Fruit fly (Drosophila melanogaster) whole organism, embryonic: ENCODE measurements around the gene CG12290.

Experiments
- C15 ChIP-seq: fragments of 200-800 bp; sonication (Bioruptor generic); IDR thresholded peaks from 3 replicates; pipeline ENCODE4 v1.3.6; 2022; ENCODE audit warnings: missing biosample characterization, missing genetic modification characterization
- CG12219 ChIP-seq: fragments of 200-800 bp; sonication (Bioruptor generic); optimal IDR thresholded peaks from 3 replicates; lab custom pipeline; 2018; ENCODE audit warnings: missing biosample characterization, mild to moderate bottlenecking, missing genetic modification characterization
- CG12769 ChIP-seq: fragments of 200-800 bp; sonication (Bioruptor generic); optimal IDR thresholded peaks from 2 replicates; lab custom pipeline; 2019; ENCODE audit warnings: missing biosample characterization, mild to moderate bottlenecking, missing genetic modification characterization, moderate library complexity
- CG15479 ChIP-seq: fragments of 200-800 bp; sonication (Bioruptor generic); optimal IDR thresholded peaks from 3 replicates; lab custom pipeline; 2019; ENCODE audit warnings: missing biosample characterization, mild to moderate bottlenecking, missing genetic modification characterization, moderate library complexity
- CG16815 ChIP-seq: fragments of 200-800 bp; sonication (Bioruptor generic); optimal IDR thresholded peaks from 3 replicates; lab custom pipeline; 2017; ENCODE audit warnings: missing biosample characterization, mild to moderate bottlenecking, missing genetic modification characterization
- CG17912 ChIP-seq: fragments of 200-800 bp; sonication (Bioruptor generic); optimal IDR thresholded peaks from 2 replicates; lab custom pipeline; 2018; ENCODE audit warnings: missing biosample characterization, mild to moderate bottlenecking, missing genetic modification characterization
- CG18764 ChIP-seq: fragments of 200-800 bp; sonication (Bioruptor generic); optimal IDR thresholded peaks from 3 replicates; lab custom pipeline; 2016; ENCODE audit warnings: missing biosample characterization, missing genetic modification characterization
- CG2116 ChIP-seq: fragments of 200-800 bp; sonication (Bioruptor generic); optimal IDR thresholded peaks from 3 replicates; lab custom pipeline; 2018; ENCODE audit warnings: missing biosample characterization, mild to moderate bottlenecking, missing genetic modification characterization
- CG2199 ChIP-seq: fragments of 200-800 bp; sonication (Bioruptor generic); IDR thresholded peaks from 3 replicates; pipeline ENCODE4 v1.3.6; 2022; ENCODE audit warnings: missing biosample characterization, missing genetic modification characterization
- CG3065 ChIP-seq: fragments of 200-800 bp; sonication (Bioruptor generic); optimal IDR thresholded peaks from 2 replicates; lab custom pipeline; 2016; ENCODE audit warnings: missing biosample characterization, missing genetic modification characterization
- CG33213 ChIP-seq: fragments of 200-800 bp; sonication (Bioruptor generic); optimal IDR thresholded peaks from 3 replicates; lab custom pipeline; 2016; ENCODE audit warnings: missing biosample characterization, missing genetic modification characterization
- CG34376 ChIP-seq: fragments of 200-800 bp; sonication (Bioruptor generic); optimal IDR thresholded peaks from 2 replicates; lab custom pipeline; 2018; ENCODE audit warnings: missing biosample characterization, mild to moderate bottlenecking, missing genetic modification characterization
- CG34422 ChIP-seq: fragments of 200-800 bp; sonication (Bioruptor generic); IDR thresholded peaks from 3 replicates; pipeline ENCODE4 v1.3.6; 2022; ENCODE audit warnings: missing biosample characterization, missing genetic modification characterization
- CG6175 ChIP-seq: fragments of 200-800 bp; sonication (Bioruptor generic); IDR thresholded peaks from 3 replicates; pipeline ENCODE4 v1.3.6; 2022; ENCODE audit warnings: missing biosample characterization, missing genetic modification characterization
- CG6272 ChIP-seq: fragments of 200-800 bp; sonication (Bioruptor generic); IDR thresholded peaks from 2 replicates; pipeline ENCODE4 v1.3.6; 2022; ENCODE audit warnings: missing biosample characterization, missing genetic modification characterization
- CG6765 ChIP-seq: fragments of 200-800 bp; sonication (Bioruptor generic); optimal IDR thresholded peaks from 3 replicates; lab custom pipeline; 2017; ENCODE audit warnings: missing biosample characterization, mild to moderate bottlenecking, missing genetic modification characterization
- CG7839 ChIP-seq: fragments of 200-800 bp; sonication (Bioruptor generic); optimal IDR thresholded peaks from 3 replicates; lab custom pipeline; 2018; ENCODE audit warnings: missing biosample characterization, mild to moderate bottlenecking, missing genetic modification characterization, moderate library complexity
- CG8089 ChIP-seq: fragments of 200-800 bp; sonication (Bioruptor generic); optimal IDR thresholded peaks from 3 replicates; lab custom pipeline; 2016; ENCODE audit warnings: missing biosample characterization, missing genetic modification characterization
- Chrac-16 ChIP-seq: fragments of 200-800 bp; sonication (Bioruptor generic); optimal IDR thresholded peaks from 3 replicates; lab custom pipeline; 2016; ENCODE audit warnings: missing biosample characterization, missing genetic modification characterization
- Dad ChIP-seq: fragments of 200-800 bp; sonication (Bioruptor generic); optimal IDR thresholded peaks from 3 replicates; lab custom pipeline; 2016; ENCODE audit warnings: missing biosample characterization, missing genetic modification characterization
- Ets97D ChIP-seq: fragments of 200-800 bp; sonication (Bioruptor generic); optimal IDR thresholded peaks from 3 replicates; lab custom pipeline; 2016; ENCODE audit warnings: missing biosample characterization, missing genetic modification characterization
- Fer3 ChIP-seq: fragments of 200-800 bp; sonication (Bioruptor generic); optimal IDR thresholded peaks from 2 replicates; lab custom pipeline; 2018; ENCODE audit warnings: missing biosample characterization, mild to moderate bottlenecking, missing genetic modification characterization, moderate library complexity
- MBD-R2 ChIP-seq: fragments of 200-800 bp; sonication (Bioruptor generic); IDR thresholded peaks from 2 replicates; pipeline ENCODE4 v1.3.6; 2022; ENCODE audit warnings: missing biosample characterization, missing genetic modification characterization
- NC2β ChIP-seq: fragments of 200-800 bp; sonication (Bioruptor generic); optimal IDR thresholded peaks from 2 replicates; lab custom pipeline; 2016; ENCODE audit warnings: missing biosample characterization, missing genetic modification characterization
- Nf-YA ChIP-seq: fragments of 200-800 bp; sonication (Bioruptor generic); IDR thresholded peaks from 2 replicates; pipeline ENCODE4 v1.3.6; 2022; ENCODE audit warnings: missing biosample characterization, missing genetic modification characterization
- Pdp1 ChIP-seq, 2 experiments: fragments of 200-800 bp; sonication (Bioruptor generic); optimal IDR thresholded peaks; 3 replicates each; lab custom pipeline; 2016; ENCODE audit warnings: missing biosample characterization in 2 of 2, missing genetic modification characterization in 2 of 2, mild to moderate bottlenecking in 1 of 2, moderate library complexity in 1 of 2
- Rfx ChIP-seq: fragments of 200-800 bp; sonication (Bioruptor generic); IDR thresholded peaks from 2 replicates; pipeline ENCODE4 v1.3.6; 2022; ENCODE audit warnings: missing biosample characterization, missing genetic modification characterization
- Side ChIP-seq: fragments of 200-800 bp; sonication (Bioruptor generic); optimal IDR thresholded peaks from 2 replicates; lab custom pipeline; 2016; ENCODE audit warnings: missing biosample characterization, missing genetic modification characterization
- Sox100B ChIP-seq: fragments of 200-800 bp; sonication (Bioruptor generic); optimal IDR thresholded peaks from 3 replicates; lab custom pipeline; 2018; ENCODE audit warnings: missing biosample characterization, mild to moderate bottlenecking, missing genetic modification characterization
- Ssrp ChIP-seq: fragments of 200-800 bp; sonication (Bioruptor generic); optimal IDR thresholded peaks from 2 replicates; lab custom pipeline; 2018; ENCODE audit warnings: missing biosample characterization, mild to moderate bottlenecking, missing genetic modification characterization, moderate library complexity
- ac ChIP-seq: fragments of 200-800 bp; sonication (Bioruptor generic); optimal IDR thresholded peaks from 3 replicates; lab custom pipeline; 2017; ENCODE audit warnings: missing biosample characterization, mild to moderate bottlenecking, missing genetic modification characterization
- amos ChIP-seq: fragments of 200-800 bp; sonication (Bioruptor generic); IDR thresholded peaks from 2 replicates; pipeline ENCODE4 v1.3.6; 2022; ENCODE audit warnings: missing biosample characterization, missing genetic modification characterization; ENCODE audit not compliant: partially characterized antibody
- ap ChIP-seq: fragments of 200-800 bp; sonication (Bioruptor generic); IDR thresholded peaks from 2 replicates; pipeline ENCODE4 v1.3.6; 2022; ENCODE audit warnings: missing biosample characterization, missing genetic modification characterization
- ara ChIP-seq: fragments of 200-800 bp; sonication (Bioruptor generic); IDR thresholded peaks from 2 replicates; pipeline ENCODE4 v1.3.6; 2022; ENCODE audit warnings: missing biosample characterization, missing genetic modification characterization
- az2 ChIP-seq: fragments of 200-800 bp; sonication (Bioruptor generic); optimal IDR thresholded peaks from 3 replicates; lab custom pipeline; 2016; ENCODE audit warnings: missing biosample characterization, missing genetic modification characterization
- bab2 ChIP-seq: fragments of 200-800 bp; sonication (Bioruptor generic); optimal IDR thresholded peaks from 2 replicates; lab custom pipeline; 2016; ENCODE audit warnings: missing biosample characterization, missing genetic modification characterization
- cad ChIP-seq: fragments of >200 bp; optimal IDR thresholded peaks from 2 replicates; lab custom pipeline; 2017; ENCODE audit warnings: missing biosample characterization, missing genetic modification characterization
- cg ChIP-seq: fragments of 200-800 bp; sonication (Bioruptor generic); optimal IDR thresholded peaks from 3 replicates; lab custom pipeline; 2019; ENCODE audit warnings: missing biosample characterization, mild to moderate bottlenecking, missing genetic modification characterization, moderate library complexity
- fd102C ChIP-seq: fragments of 200-800 bp; sonication (Bioruptor generic); optimal IDR thresholded peaks from 2 replicates; lab custom pipeline; 2018; ENCODE audit warnings: missing biosample characterization, mild to moderate bottlenecking, missing genetic modification characterization, moderate library complexity
- gcm2 ChIP-seq: fragments of 200-800 bp; sonication (Bioruptor generic); optimal IDR thresholded peaks from 2 replicates; lab custom pipeline; 2016; ENCODE audit warnings: missing biosample characterization, missing genetic modification characterization
- hb ChIP-seq: fragments of 200-800 bp; sonication (Bioruptor generic); IDR thresholded peaks from 3 replicates; pipeline ENCODE4 v1.3.6; 2022; ENCODE audit warnings: missing biosample characterization, missing genetic modification characterization; ENCODE audit not compliant: partially characterized antibody
- hkb ChIP-seq, 2 experiments: fragments of 200-800 bp in 1 of 2; fragments of >200 bp in 1 of 2; sonication (Bioruptor generic) in 1 of 2; IDR thresholded peaks in 1 of 2; optimal IDR thresholded peaks in 1 of 2; 2 replicates each; pipeline versions ENCODE4 v1.3.6 to Lab custom; 2017 to 2022; ENCODE audit warnings: missing biosample characterization in 1 of 2, missing genetic modification characterization in 1 of 2
- kay ChIP-seq: fragments of 200-800 bp; sonication (Bioruptor generic); optimal IDR thresholded peaks from 2 replicates; lab custom pipeline; 2016; ENCODE audit warnings: missing biosample characterization, missing genetic modification characterization
- mld ChIP-seq: fragments of 200-800 bp; sonication (Bioruptor generic); IDR thresholded peaks from 3 replicates; pipeline ENCODE4 v1.3.6; 2022; ENCODE audit warnings: missing biosample characterization, missing genetic modification characterization; ENCODE audit not compliant: partially characterized antibody
- row ChIP-seq: fragments of 200-800 bp; sonication (Bioruptor generic); IDR thresholded peaks from 3 replicates; pipeline ENCODE4 v1.3.6; 2022; ENCODE audit warnings: missing biosample characterization, missing genetic modification characterization
- shn ChIP-seq: fragments of 200-800 bp; sonication (Bioruptor generic); optimal IDR thresholded peaks from 3 replicates; lab custom pipeline; 2016; ENCODE audit warnings: missing biosample characterization, missing genetic modification characterization
- sim ChIP-seq: fragments of 200-800 bp; sonication (Bioruptor generic); IDR thresholded peaks from 2 replicates; pipeline ENCODE4 v1.3.6; 2022; ENCODE audit warnings: missing biosample characterization, missing genetic modification characterization
- ssp ChIP-seq: fragments of 200-800 bp; sonication (Bioruptor generic); IDR thresholded peaks from 2 replicates; pipeline ENCODE4 v1.3.6; 2022; ENCODE audit warnings: missing biosample characterization, missing genetic modification characterization
- trem ChIP-seq: fragments of 200-800 bp; optimal IDR thresholded peaks from 3 replicates; lab custom pipeline; 2019; ENCODE audit warnings: missing biosample characterization, mild to moderate bottlenecking, missing genetic modification characterization, moderate library complexity
- unc-4 ChIP-seq: fragments of 200-800 bp; sonication (Bioruptor generic); IDR thresholded peaks from 2 replicates; pipeline ENCODE4 v1.3.6; 2022; ENCODE audit warnings: missing biosample characterization, missing genetic modification characterization; ENCODE audit not compliant: partially characterized antibody
- wdn ChIP-seq: fragments of 200-800 bp; sonication (Bioruptor generic); IDR thresholded peaks from 2 replicates; pipeline ENCODE4 v1.3.6; 2022; ENCODE audit warnings: missing biosample characterization, missing genetic modification characterization

The CG12290 gene

dm6 chr3R:26230016-26230415, at the start of gene CG12290 (continued):
- TF ChIP-seq sim = no peak
- no peak for TF ChIP-seq kay (GFP tag; lab: Kevin White, UChicago)
- TF ChIP-seq wdn (GFP tag; lab: Robert Waterston, UW) = no peak
- TF ChIP-seq MBD-R2 (GFP tag; lab: Robert Waterston, UW) = no peak; the same call in 1 of the 2 replicates
- TF ChIP-seq ap (GFP tag; lab: Robert Waterston, UW) = peak; percentile 41; the same call in 1 of the 2 replicates
- no peak for TF ChIP-seq trem (tag; lab: Kevin White, UChicago)
- peak; percentile 25; the same call in 1 of the 2 replicates for TF ChIP-seq Nf-YA (GFP tag; lab: Robert Waterston, UW)
- peak; percentile 6 for TF ChIP-seq CG34376 (GFP tag; lab: Kevin White, UChicago)
- TF ChIP-seq mld (GFP tag; lab: Robert Waterston, UW) = 0 out of 3 replicates have a peak, but pooled peaks have one; percentile 55
- no peak for TF ChIP-seq fd102C
- peak; percentile 29 for TF ChIP-seq CG7839 (tag; lab: Kevin White, UChicago)
- TF ChIP-seq shn (GFP tag; lab: Kevin White, UChicago) = no peak
- TF ChIP-seq ssp (GFP tag; lab: Robert Waterston, UW) = no peak
- peak; percentile 4 for TF ChIP-seq NC2β (GFP tag; lab: Kevin White, UChicago)
- no peak for TF ChIP-seq Dad (GFP tag; lab: Kevin White, UChicago)
- TF ChIP-seq gcm2 = no peak
- no peak for TF ChIP-seq CG6272 (GFP tag; lab: Robert Waterston, UW)
- no peak for TF ChIP-seq bab2 (GFP tag; lab: Kevin White, UChicago)
- peak; percentile 56; the same call in 1 of the 3 replicates for TF ChIP-seq CG6175
- no peak for TF ChIP-seq CG16815
- no peak for TF ChIP-seq Fer3
- no peak for TF ChIP-seq hkb (optimal IDR thresholded peaks at IDR 0.05; lab: Kevin White, UChicago)
- peak; percentile 53 for TF ChIP-seq hkb (GFP tag; IDR thresholded peaks at IDR 0.05; lab: Robert Waterston, UW)
- TF ChIP-seq Ssrp (tag; lab: Kevin White, UChicago) = no peak
- peak; percentile 32; the same call in 1 of the 3 replicates for TF ChIP-seq row (GFP tag; lab: Robert Waterston, UW)
- no peak for TF ChIP-seq Chrac-16 (GFP tag; lab: Kevin White, UChicago)
- no peak for TF ChIP-seq CG3065 (GFP tag; lab: Kevin White, UChicago)
- TF ChIP-seq Rfx (GFP tag; lab: Robert Waterston, UW) = peak; percentile 60
- no peak for TF ChIP-seq ara (GFP tag; lab: Robert Waterston, UW)
- TF ChIP-seq Side (GFP tag; lab: Kevin White, UChicago) = no peak
- no peak for TF ChIP-seq az2 (GFP tag; lab: Kevin White, UChicago)
- TF ChIP-seq CG12769 (tag; lab: Kevin White, UChicago) = peak; percentile 51
- TF ChIP-seq CG6765 (GFP tag; lab: Kevin White, UChicago) = no peak
- no peak for TF ChIP-seq hb (GFP tag; lab: Robert Waterston, UW)
- peak; percentile 19; the same call in 1 of the 2 replicates for TF ChIP-seq amos (GFP tag; lab: Robert Waterston, UW)
- no peak for TF ChIP-seq cg (GFP tag; lab: Kevin White, UChicago)
- no peak for TF ChIP-seq CG33213 (GFP tag; lab: Kevin White, UChicago)
- TF ChIP-seq C15 (GFP tag; lab: Robert Waterston, UW) = no peak
- TF ChIP-seq CG15479 (GFP tag; lab: Kevin White, UChicago) = no peak
- TF ChIP-seq CG2199 (GFP tag; lab: Robert Waterston, UW) = no peak
- TF ChIP-seq CG18764 (GFP tag; lab: Kevin White, UChicago) = no peak
- no peak for TF ChIP-seq Sox100B
- TF ChIP-seq CG34422 (GFP tag; lab: Robert Waterston, UW) = peak; percentile 40; the same call in 1 of the 3 replicates
- TF ChIP-seq cad (GFP tag; lab: Kevin White, UChicago) = no peak
- TF ChIP-seq ac (GFP tag; lab: Kevin White, UChicago) = no peak
- TF ChIP-seq Pdp1 (GFP tag; optimal IDR thresholded peaks at IDR 0.05; lab: Kevin White, UChicago) = no peak
- TF ChIP-seq CG8089 (GFP tag; lab: Kevin White, UChicago) = no peak
- no peak for TF ChIP-seq CG2116
- no peak for TF ChIP-seq Ets97D (GFP tag; lab: Kevin White, UChicago)
- TF ChIP-seq unc-4 (GFP tag; lab: Robert Waterston, UW) = peak; percentile 53
- no peak for TF ChIP-seq CG12219 (GFP tag; lab: Kevin White, UChicago)
- TF ChIP-seq CG17912 (GFP tag; lab: Kevin White, UChicago) = no peak
